Fruit fly (Drosophila melanogaster): ENCODE data around the gene Art6.

Gene Art6

dm6 chr3R:13964513-13964975 lies 18.9 kb upstream of the Art6 start, which contains the start of gene Orc2 (continued):
- TF ChIP-seq CG9437 (GFP tag; optimal IDR thresholded peaks at IDR 0.05) (no peak), CG1024 (GFP tag; IDR thresholded peaks at IDR 0.05) (no peak), CG9797 (GFP tag; optimal IDR thresholded peaks at IDR 0.05) (peak; percentile 71), unc-4 (GFP tag; IDR thresholded peaks at IDR 0.05; ENCODE audit: partially characterized antibody) (peak; percentile 52), ATbp (GFP tag; optimal IDR thresholded peaks at IDR 0.05) (no peak), D19A (tag; optimal IDR thresholded peaks at IDR 0.05) (no peak), CkIIα-i1 (GFP tag; IDR thresholded peaks at IDR 0.05) (no peak), Gsc (GFP tag; IDR thresholded peaks at IDR 0.05) (no peak), CG10147 (GFP tag; optimal IDR thresholded peaks at IDR 0.05) (peak; percentile 42), CG16813 (GFP tag; IDR thresholded peaks at IDR 0.05; ENCODE audit: partially characterized antibody) (peak; percentile 43; the same call in 2 of the 3 replicates), ro (GFP tag; IDR thresholded peaks at IDR 0.05) (no peak), Hr51 (GFP tag; optimal IDR thresholded peaks at IDR 0.05) (no peak), CG30403 (GFP tag; optimal IDR thresholded peaks at IDR 0.05) (peak; percentile 17), CG15696 (tag; optimal IDR thresholded peaks at IDR 0.05) (no peak), CG14710 (tag; optimal IDR thresholded peaks at IDR 0.05) (peak; percentile 77), da (GFP tag; optimal IDR thresholded peaks at IDR 0.05) (no peak), HLH54F (GFP tag; optimal IDR thresholded peaks at IDR 0.05) (no peak), dpn (GFP tag; optimal IDR thresholded peaks at IDR 0.05) (no peak), Ravus (GFP tag; IDR thresholded peaks at IDR 0.05) (no peak), CG14667 (GFP tag; IDR thresholded peaks at IDR 0.05) (no peak), CG9215 (GFP tag; IDR thresholded peaks at IDR 0.05) (no peak), Dfd (GFP tag; optimal IDR thresholded peaks at IDR 0.05) (no peak), fru (optimal IDR thresholded peaks at IDR 0.05) (no peak), CG2678 (tag; optimal IDR thresholded peaks at IDR 0.05) (no peak), chm (GFP tag; IDR thresholded peaks at IDR 0.05) (no peak), emc (GFP tag; optimal IDR thresholded peaks at IDR 0.05) (no peak), Med (GFP tag) (peak; percentile 60), Lpt (GFP tag; optimal IDR thresholded peaks at IDR 0.05) (no peak), CG6854 (GFP tag; optimal IDR thresholded peaks at IDR 0.05) (no peak), Hey (tag; optimal IDR thresholded peaks at IDR 0.05) (no peak), Six4 (GFP tag; optimal IDR thresholded peaks at IDR 0.05) (no peak), Stat92E (GFP tag; optimal IDR thresholded peaks at IDR 0.05) (no peak), Ets65A (GFP tag) (no peak), ac (GFP tag; optimal IDR thresholded peaks at IDR 0.05) (no peak), CG4404 (GFP tag; IDR thresholded peaks at IDR 0.05) (no peak), Lhr (GFP tag; optimal IDR thresholded peaks at IDR 0.05) (peak; percentile 51), CG9727 (GFP tag; optimal IDR thresholded peaks at IDR 0.05) (no peak), CG16779 (GFP tag; IDR thresholded peaks at IDR 0.05) (no peak), B-H1 (GFP tag; IDR thresholded peaks at IDR 0.05) (no peak), nerfin-1 (tag; optimal IDR thresholded peaks at IDR 0.05) (peak; percentile 23), CG11247 (GFP tag; IDR thresholded peaks at IDR 0.05) (no peak), ab (GFP tag; optimal IDR thresholded peaks at IDR 0.05) (no peak), scrt (GFP tag; optimal IDR thresholded peaks at IDR 0.05) (no peak), Dll (GFP tag; IDR thresholded peaks at IDR 0.05; ENCODE audit: partially characterized antibody) (peak; percentile 68; the same call in 3 of the 4 replicates), CG10321 (GFP tag; IDR thresholded peaks at IDR 0.05) (no peak), dimm (GFP tag; IDR thresholded peaks at IDR 0.05) (no peak), sc (optimal IDR thresholded peaks at IDR 0.05) (no peak), sc (GFP tag; optimal IDR thresholded peaks at IDR 0.05) (no peak), Optix (GFP tag; IDR thresholded peaks at IDR 0.05) (no peak), Sox102F (GFP tag; optimal IDR thresholded peaks at IDR 0.05) (no peak), CG17328 (GFP tag; IDR thresholded peaks at IDR 0.05) (no peak), Dbx (GFP tag; IDR thresholded peaks at IDR 0.05) (no peak)
